Worm (Caenorhabditis elegans): ENCODE measurements around the gene abt-4.

The abt-4 gene

DNA sequence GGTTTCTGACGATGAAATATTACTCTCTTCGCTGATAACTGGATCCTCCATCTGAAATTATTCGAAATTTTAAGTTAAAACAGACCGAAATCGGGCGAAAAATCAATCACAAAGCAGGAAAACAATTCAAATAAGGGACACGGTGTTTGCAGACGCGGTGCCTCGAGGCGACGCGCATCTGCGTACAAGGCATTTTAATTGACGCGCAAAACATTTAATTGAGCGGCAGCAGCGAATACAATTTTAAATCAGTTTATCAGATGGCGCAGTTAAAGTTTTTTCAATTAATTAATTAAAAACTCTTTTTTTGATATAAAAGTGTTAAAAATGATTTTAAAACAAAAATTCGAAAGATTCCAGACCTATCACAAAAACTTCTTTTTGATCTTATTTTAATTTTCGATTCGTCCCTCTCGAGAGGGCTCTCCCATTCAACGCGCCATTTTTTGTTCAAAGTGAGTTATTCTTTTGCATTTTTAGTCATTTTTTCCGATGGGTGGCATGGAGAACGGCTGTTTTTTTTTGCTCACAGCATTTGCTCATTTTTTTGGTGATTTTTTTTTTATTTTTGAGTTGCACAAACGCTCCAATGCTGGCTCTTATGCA is 18.9 kb downstream of the abt-4 start, which contains the start of gene phf-10:
Gene phf-10 (minus strand): TSS at position 81 of the 606 bp plus-strand sequence.
- TF ChIP-seq ceh-43 (GFP tag; optimal IDR thresholded peaks at IDR 0.05) (peak; percentile 73), M03D4.4 (tag; optimal IDR thresholded peaks at IDR 0.05) (peak; percentile 33), sptf-1 (tag; optimal IDR thresholded peaks at IDR 0.05) (peak; percentile 60), nhr-12 (tag; optimal IDR thresholded peaks at IDR 0.05) (no peak), mls-2 (tag; optimal IDR thresholded peaks at IDR 0.05) (peak; percentile 28), ces-1 (GFP tag; optimal IDR thresholded peaks at IDR 0.05) (peak; percentile 77), blmp-1 (tag; optimal IDR thresholded peaks at IDR 0.05) (no peak), nhr-237 (tag; optimal IDR thresholded peaks at IDR 0.05) (no peak)

DNA sequence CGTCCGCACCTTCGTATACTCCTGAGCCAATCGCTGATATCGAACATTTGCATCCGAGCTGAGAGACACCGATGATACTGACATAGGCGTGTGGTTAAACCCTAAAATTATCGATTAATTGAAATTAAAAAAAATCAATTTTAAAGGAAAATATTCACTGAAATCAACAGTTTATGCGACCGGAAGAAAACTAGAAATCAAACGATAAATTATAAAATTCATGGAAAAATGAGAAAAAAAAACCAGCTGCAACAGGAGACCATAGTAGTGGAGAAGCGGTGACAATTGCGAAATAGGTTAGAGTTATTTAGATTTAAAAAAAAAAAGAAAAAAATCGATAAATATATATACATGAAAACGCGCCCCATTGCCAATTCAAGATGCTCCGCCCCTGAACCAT is 25.9 kb downstream of the abt-4 start, which contains the start of gene F33E11.3:
Gene F33E11.3 (minus strand): TSS at position 101 of the 400 bp plus-strand sequence.
- no peak for TF ChIP-seq mls-2 (tag; optimal IDR thresholded peaks at IDR 0.05)

DNA sequence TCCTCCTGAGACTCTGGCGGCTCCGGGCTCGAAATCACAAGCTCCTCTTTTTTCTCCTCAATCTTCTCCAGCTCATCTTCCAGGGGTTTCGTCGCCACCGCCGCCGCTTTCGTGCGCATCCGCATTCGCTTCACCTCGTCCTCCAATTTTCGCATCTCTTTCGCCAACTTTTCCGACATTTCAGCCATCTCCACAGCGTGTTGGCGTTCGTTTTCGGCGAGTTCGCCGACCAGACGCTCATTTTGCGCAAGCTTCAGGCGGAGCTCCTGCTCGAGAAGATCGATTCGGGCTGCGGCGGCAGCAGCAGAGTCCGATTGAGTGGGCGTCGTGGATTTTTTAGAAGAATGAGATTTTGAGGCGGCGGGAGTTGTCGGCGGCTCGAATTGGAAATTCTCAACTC is 27.3 kb downstream of the abt-4 start:
- TF ChIP-seq elt-1 (tag; optimal IDR thresholded peaks at IDR 0.05; ENCODE audit: borderline replicate concordance, insufficient read depth) (no peak), snpc-4 (tag; optimal IDR thresholded peaks at IDR 0.05) (no peak), flh-1 (GFP tag; optimal IDR thresholded peaks at IDR 0.05) (no peak), blmp-1 (tag; optimal IDR thresholded peaks at IDR 0.05) (no peak), ces-1 (GFP tag; optimal IDR thresholded peaks at IDR 0.05) (no peak), ceh-83 (GFP tag; optimal IDR thresholded peaks at IDR 0.05) (no peak), lin-13 (tag; optimal IDR thresholded peaks at IDR 0.05) (no peak), unc-39 (tag; optimal IDR thresholded peaks at IDR 0.05) (no peak), sptf-1 (tag; optimal IDR thresholded peaks at IDR 0.05) (no peak), unc-62 (GFP tag; optimal IDR thresholded peaks at IDR 0.05) (no peak), sem-2 (GFP tag; optimal IDR thresholded peaks at IDR 0.05) (no peak), ceh-39 (tag; optimal IDR thresholded peaks at IDR 0.05) (no peak)

- TF ChIP-seq mep-1 (tag; optimal IDR thresholded peaks at IDR 0.05) = no peak
- TF ChIP-seq blmp-1 (tag; optimal IDR thresholded peaks at IDR 0.05) = no peak
These were observed 32.1 kb downstream of the abt-4 start for ce11 chrV:298395-298794.

ce11 chrV:297424-297991 is 33.0 kb downstream of the abt-4 start, which contains the start of gene F33E11.2:
TSS of gene F33E11.2 (plus strand) at chrV:297947.
- TF ChIP-seq mab-5 (tag; optimal IDR thresholded peaks at IDR 0.05) = no peak
- no peak for TF ChIP-seq nhr-28 (tag; optimal IDR thresholded peaks at IDR 0.05)
- TF ChIP-seq nhr-237 (tag; optimal IDR thresholded peaks at IDR 0.05) = no peak
- no peak for TF ChIP-seq snpc-4 (tag; optimal IDR thresholded peaks at IDR 0.05)
- no peak for TF ChIP-seq lin-13 (tag; optimal IDR thresholded peaks at IDR 0.05)
- no peak for TF ChIP-seq blmp-1 (tag; optimal IDR thresholded peaks at IDR 0.05)
- TF ChIP-seq nhr-76 (tag; optimal IDR thresholded peaks at IDR 0.05) = no peak

DNA sequence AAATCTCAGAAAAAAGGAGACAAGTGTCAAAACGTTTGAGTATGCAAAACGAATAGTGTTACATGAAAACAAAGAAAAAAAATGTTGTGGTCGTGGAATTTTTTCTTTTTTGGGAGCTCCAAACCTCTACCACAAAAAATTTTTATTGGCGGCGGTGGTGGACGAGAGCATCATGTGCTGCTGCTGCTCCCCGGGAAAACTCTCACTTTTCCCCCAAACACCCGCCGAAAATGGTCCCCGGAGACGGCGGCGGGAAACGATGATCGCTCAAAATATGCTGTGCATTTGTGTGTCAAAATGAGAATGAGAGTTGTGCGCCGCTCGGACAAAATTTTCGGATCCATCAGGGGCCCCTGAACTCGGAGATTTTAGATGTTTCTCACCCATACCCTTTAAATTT is 34.7 kb downstream of the abt-4 start:
- TF ChIP-seq nhr-12 (tag; optimal IDR thresholded peaks at IDR 0.05) = no peak

DNA sequence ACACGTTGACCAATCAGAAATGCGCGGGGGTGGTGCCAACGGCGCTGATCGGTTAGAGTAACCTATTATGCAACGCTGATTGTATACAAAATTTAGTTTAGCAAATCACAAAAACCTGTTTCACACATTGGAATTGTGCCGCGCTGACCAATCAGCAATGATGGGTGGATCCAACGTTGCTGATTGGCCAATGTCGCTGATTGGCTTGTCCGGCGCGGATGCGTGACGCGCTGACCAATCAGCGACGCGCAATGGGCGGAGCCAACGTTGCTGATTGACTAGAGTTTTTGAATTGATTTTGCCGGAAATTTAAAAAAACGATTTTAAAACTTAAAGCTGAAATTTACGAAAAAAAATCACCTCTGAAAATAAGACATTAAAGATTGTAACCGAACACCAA is 45.2 kb downstream of the abt-4 start:
- TF ChIP-seq mab-5 (tag; optimal IDR thresholded peaks at IDR 0.05) (no peak), hlh-1 (tag; optimal IDR thresholded peaks at IDR 0.05) (no peak), ceh-39 (tag; optimal IDR thresholded peaks at IDR 0.05) (no peak), M03D4.4 (tag; optimal IDR thresholded peaks at IDR 0.05) (no peak), elt-1 (tag; optimal IDR thresholded peaks at IDR 0.05; ENCODE audit: borderline replicate concordance, insufficient read depth) (no peak), pha-4 (tag; optimal IDR thresholded peaks at IDR 0.05) (no peak), nhr-12 (tag; optimal IDR thresholded peaks at IDR 0.05) (no peak), lin-32 (GFP tag; optimal IDR thresholded peaks at IDR 0.05) (no peak), tbx-8 (GFP tag; optimal IDR thresholded peaks at IDR 0.05) (no peak), sem-2 (GFP tag; optimal IDR thresholded peaks at IDR 0.05) (no peak)
